Fruit fly (Drosophila melanogaster): ENCODE measurements around the gene CG13926.

CG13926 gene

dm6 chr3L:1578391-1578948, 39.5 kb downstream of the CG13926 start (continued):
- 0 out of 3 replicates have a peak, but pooled peaks have one; percentile 33 for TF ChIP-seq Aef1 (GFP tag; IDR thresholded peaks at IDR 0.05)
- no peak for TF ChIP-seq CG14965 (GFP tag; optimal IDR thresholded peaks at IDR 0.05; ENCODE audit: borderline replicate concordance)
- peak; percentile 56 for TF ChIP-seq CG3281 (GFP tag; optimal IDR thresholded peaks at IDR 0.05)
- no peak for TF ChIP-seq CG30020 (tag; optimal IDR thresholded peaks at IDR 0.05)
- peak; percentile 54 for TF ChIP-seq CG15696 (tag; optimal IDR thresholded peaks at IDR 0.05)
- no peak for TF ChIP-seq GATAe (GFP tag; conservative IDR thresholded peaks at IDR 0.05)
- TF ChIP-seq CTCF (GFP tag; optimal IDR thresholded peaks at IDR 0.05): peak; percentile 47
- peak; percentile 2 for TF ChIP-seq ftz-f1 (GFP tag; optimal IDR thresholded peaks at IDR 0.05)
- peak; percentile 80 for TF ChIP-seq grau (tag; optimal IDR thresholded peaks at IDR 0.05)
- no peak for TF ChIP-seq sima (GFP tag; optimal IDR thresholded peaks at IDR 0.05)
- peak; percentile 8 for TF ChIP-seq CG14710 (tag; optimal IDR thresholded peaks at IDR 0.05)
- no peak for TF ChIP-seq usp (GFP tag; optimal IDR thresholded peaks at IDR 0.05)
- no peak for TF ChIP-seq h (optimal IDR thresholded peaks at IDR 0.05)
- peak; percentile 53 for TF ChIP-seq CG2120 (GFP tag; optimal IDR thresholded peaks at IDR 0.05)
- TF ChIP-seq CG18764 (GFP tag; optimal IDR thresholded peaks at IDR 0.05): peak; percentile 14
- TF ChIP-seq peb (GFP tag; IDR thresholded peaks at IDR 0.05): no peak
- peak; percentile 7 for TF ChIP-seq CG10267 (tag; optimal IDR thresholded peaks at IDR 0.05)
- TF ChIP-seq mirr (GFP tag; optimal IDR thresholded peaks at IDR 0.05): no peak
- peak; percentile 40; the same call in 1 of the 2 replicates for TF ChIP-seq vvl (GFP tag; IDR thresholded peaks at IDR 0.05)
- TF ChIP-seq sim (GFP tag; IDR thresholded peaks at IDR 0.05): peak; percentile 5; the same call in 1 of the 2 replicates
- TF ChIP-seq Xrp1 (GFP tag; IDR thresholded peaks at IDR 0.05): peak; percentile 32; the same call in 1 of the 2 replicates
- TF ChIP-seq stwl (tag; optimal IDR thresholded peaks at IDR 0.05): no peak
- no peak for TF ChIP-seq CG12104 (GFP tag; optimal IDR thresholded peaks at IDR 0.05)
- no peak for TF ChIP-seq CG2875 (GFP tag; optimal IDR thresholded peaks at IDR 0.05)
- TF ChIP-seq Asciz (GFP tag; optimal IDR thresholded peaks at IDR 0.05): peak; percentile 64
- peak; percentile 43; the same call in 1 of the 3 replicates for TF ChIP-seq ci (GFP tag; IDR thresholded peaks at IDR 0.05)
- TF ChIP-seq CG7271 (tag; optimal IDR thresholded peaks at IDR 0.05): no peak
- TF ChIP-seq lab (GFP tag; optimal IDR thresholded peaks at IDR 0.05): peak; percentile 76
- TF ChIP-seq CG30403 (GFP tag; optimal IDR thresholded peaks at IDR 0.05): peak; percentile 16
- peak; percentile 46 for TF ChIP-seq Sox102F (GFP tag; optimal IDR thresholded peaks at IDR 0.05)
- TF ChIP-seq CG10274 (GFP tag; optimal IDR thresholded peaks at IDR 0.05): no peak
- TF ChIP-seq CG32772 (GFP tag; IDR thresholded peaks at IDR 0.05): 0 out of 2 replicates have a peak, but pooled peaks have one; percentile 5
- TF ChIP-seq CG34224 (GFP tag; IDR thresholded peaks at IDR 0.05; ENCODE audit: partially characterized antibody): no peak
- no peak for TF ChIP-seq CG9215 (GFP tag; IDR thresholded peaks at IDR 0.05)
- TF ChIP-seq CG9817 (tag; optimal IDR thresholded peaks at IDR 0.05): no peak
- TF ChIP-seq Bteb2 (GFP tag; optimal IDR thresholded peaks at IDR 0.05): no peak
- peak; percentile 34; the same call in 1 of the 2 replicates for TF ChIP-seq Ptx1 (GFP tag; IDR thresholded peaks at IDR 0.05)
- peak; percentile 49 for TF ChIP-seq Rfx (GFP tag; IDR thresholded peaks at IDR 0.05)
- TF ChIP-seq CG33557 (GFP tag; optimal IDR thresholded peaks at IDR 0.05): peak; percentile 30
- no peak for TF ChIP-seq Elba2 (GFP tag; optimal IDR thresholded peaks at IDR 0.05)
- peak; percentile 19 for TF ChIP-seq CG7556 (GFP tag; optimal IDR thresholded peaks at IDR 0.05)
- no peak for TF ChIP-seq ro (GFP tag; IDR thresholded peaks at IDR 0.05)
- TF ChIP-seq dm (GFP tag; optimal IDR thresholded peaks at IDR 0.05): no peak
- no peak for TF ChIP-seq Bdp1 (GFP tag; optimal IDR thresholded peaks at IDR 0.05)
- TF ChIP-seq CG17359 (tag; optimal IDR thresholded peaks at IDR 0.05): peak; percentile 58
- no peak for TF ChIP-seq Deaf1 (tag; optimal IDR thresholded peaks at IDR 0.05)
- TF ChIP-seq bowl (GFP tag; IDR thresholded peaks at IDR 0.05): no peak
- peak; percentile 11 for TF ChIP-seq pros (GFP tag; optimal IDR thresholded peaks at IDR 0.05)
- no peak for TF ChIP-seq psq (GFP tag; optimal IDR thresholded peaks at IDR 0.05)
- TF ChIP-seq CG3838 (GFP tag; optimal IDR thresholded peaks at IDR 0.05): no peak
- peak; percentile 13 for TF ChIP-seq Side (GFP tag; optimal IDR thresholded peaks at IDR 0.05)
